Worm (Caenorhabditis elegans) whole organism, L3 larva: ENCODE measurements around the gene W07G4.5.

Experiments used
- ZK546.5 ChIP-seq: sonication (generic microtip); optimal IDR thresholded peaks from 2 replicates; lab custom pipeline; 2017; ENCODE audit warnings: missing biosample characterization, missing genetic modification characterization
- ama-1 ChIP-seq: fragments of 150-350 bp; optimal IDR thresholded peaks from 2 replicates; lab custom pipeline; 2018
- egl-27 ChIP-seq: sonication (generic microtip); optimal IDR thresholded peaks from 4 replicates; lab custom pipeline; 2017; ENCODE audit warnings: missing biosample characterization, missing genetic modification reagents, missing genetic modification characterization
- fos-1 ChIP-seq: fragments of 150-350 bp; optimal IDR thresholded peaks from 2 replicates; lab custom pipeline; 2014; ENCODE audit warnings: missing biosample characterization, missing genetic modification characterization
- jun-1 ChIP-seq: fragments of 150-350 bp; optimal IDR thresholded peaks from 2 replicates; lab custom pipeline; 2014; ENCODE audit warnings: missing biosample characterization, missing genetic modification reagents, missing genetic modification characterization
- nfya-1 ChIP-seq: sonication (generic microtip); optimal IDR thresholded peaks from 2 replicates; lab custom pipeline; 2017; ENCODE audit warnings: missing genetic modification characterization, mild to moderate bottlenecking, missing compliant biosample characterization, antibody characterized with exemption, moderate library complexity; ENCODE audit not compliant: insufficient read depth
- nhr-12 ChIP-seq: fragments of 150-350 bp; optimal IDR thresholded peaks from 2 replicates; lab custom pipeline; 2014; ENCODE audit warnings: missing biosample characterization, missing genetic modification characterization
- nhr-237 ChIP-seq: fragments of 150-350 bp; optimal IDR thresholded peaks from 2 replicates; lab custom pipeline; 2014; ENCODE audit warnings: missing biosample characterization, missing genetic modification characterization
- nhr-76 ChIP-seq: fragments of 150-350 bp; sonication (generic microtip); optimal IDR thresholded peaks from 5 replicates; lab custom pipeline; 2014; ENCODE audit warnings: missing biosample characterization, missing genetic modification characterization
- pqm-1 ChIP-seq: fragments of 150-350 bp; optimal IDR thresholded peaks from 2 replicates; lab custom pipeline; 2017; ENCODE audit warnings: missing biosample characterization, missing genetic modification characterization, inconsistent platforms
- sea-2 ChIP-seq: fragments of 150-350 bp; sonication (generic microtip); optimal IDR thresholded peaks from 4 replicates; lab custom pipeline; 2014; ENCODE audit warnings: missing biosample characterization, missing genetic modification reagents, missing genetic modification characterization
- ztf-11 ChIP-seq: fragments of 150-350 bp; optimal IDR thresholded peaks from 2 replicates; lab custom pipeline; 2014; ENCODE audit warnings: missing biosample characterization, missing genetic modification characterization

- TF ChIP-seq ZK546.5 (tag; lab: Kevin White, UChicago) (no peak), ama-1 (no peak), ztf-11 (no peak), nhr-12 (tag; lab: Kevin White, UChicago) (no peak), nhr-237 (tag; lab: Kevin White, UChicago) (no peak), nfya-1 (tag; lab: Kevin White, UChicago) (no peak), sea-2 (GFP tag; lab: Kevin White, UChicago) (no peak), jun-1 (tag; lab: Kevin White, UChicago) (no peak), nhr-76 (tag; lab: Kevin White, UChicago) (no peak), egl-27 (tag; lab: Kevin White, UChicago) (no peak), pqm-1 (no peak), fos-1 (no peak)
Measured at ce11 chrV:13018761-13019160, 29.0 kb upstream of the W07G4.5 start, which contains the start of gene fmi-1.
